Worm (Caenorhabditis elegans): ENCODE measurements around the gene C14C6.13.

ce11 chrV:622902-623301, 48.4 kb upstream of the C14C6.13 start, which contains the start of gene F48G7.5:
- TF ChIP-seq unc-62 (GFP tag; optimal IDR thresholded peaks at IDR 0.05) (no peak), pqm-1 (tag; optimal IDR thresholded peaks at IDR 0.05) (peak; percentile 64), skn-1 (tag; optimal IDR thresholded peaks at IDR 0.05) (no peak), hmg-11 (tag; optimal IDR thresholded peaks at IDR 0.05) (no peak), ceh-82 (tag; optimal IDR thresholded peaks at IDR 0.05) (no peak), nhr-12 (tag; optimal IDR thresholded peaks at IDR 0.05) (no peak), nhr-77 (tag; optimal IDR thresholded peaks at IDR 0.05) (no peak)
